Fruit fly (Drosophila melanogaster): ENCODE data around the gene Ndae1.

Gene Ndae1

DNA sequence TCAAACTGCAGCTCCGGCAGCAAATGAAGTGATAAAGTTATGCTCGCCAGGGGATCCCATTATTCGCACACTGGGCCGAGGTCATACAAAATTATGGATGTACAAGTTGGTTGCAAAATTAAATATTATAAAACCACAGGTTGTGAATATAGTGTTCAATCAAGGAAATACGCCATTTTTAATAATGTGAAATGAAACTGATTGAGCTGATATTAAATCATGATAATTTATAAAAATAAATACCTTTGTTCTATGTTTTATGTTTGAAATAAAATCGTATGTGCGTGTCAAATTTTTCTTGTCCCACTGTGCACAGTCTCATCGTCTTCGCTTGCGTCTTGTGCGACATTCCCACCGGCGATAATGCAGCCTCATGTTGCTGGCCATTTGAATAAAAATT lies 46.8 kb upstream of the Ndae1 start (continued):
- TF ChIP-seq CG10631 (GFP tag; optimal IDR thresholded peaks at IDR 0.05) (peak; percentile 59), Eip78C (GFP tag) (peak; percentile 85), CG3919 (GFP tag; optimal IDR thresholded peaks at IDR 0.05) (peak; percentile 70), CG10669 (GFP tag; optimal IDR thresholded peaks at IDR 0.05) (peak; percentile 27), Sox15 (GFP tag; optimal IDR thresholded peaks at IDR 0.05) (peak; percentile 6), CG34406 (GFP tag; optimal IDR thresholded peaks at IDR 0.05) (peak; percentile 46), Eip93F (GFP tag; optimal IDR thresholded peaks at IDR 0.05) (no peak), spab (GFP tag; optimal IDR thresholded peaks at IDR 0.05) (peak; percentile 33), Hr4 (GFP tag; optimal IDR thresholded peaks at IDR 0.05) (peak; percentile 68), fd59A (GFP tag; optimal IDR thresholded peaks at IDR 0.05) (peak; percentile 36), Sox102F (GFP tag; optimal IDR thresholded peaks at IDR 0.05) (peak; percentile 44)

DNA sequence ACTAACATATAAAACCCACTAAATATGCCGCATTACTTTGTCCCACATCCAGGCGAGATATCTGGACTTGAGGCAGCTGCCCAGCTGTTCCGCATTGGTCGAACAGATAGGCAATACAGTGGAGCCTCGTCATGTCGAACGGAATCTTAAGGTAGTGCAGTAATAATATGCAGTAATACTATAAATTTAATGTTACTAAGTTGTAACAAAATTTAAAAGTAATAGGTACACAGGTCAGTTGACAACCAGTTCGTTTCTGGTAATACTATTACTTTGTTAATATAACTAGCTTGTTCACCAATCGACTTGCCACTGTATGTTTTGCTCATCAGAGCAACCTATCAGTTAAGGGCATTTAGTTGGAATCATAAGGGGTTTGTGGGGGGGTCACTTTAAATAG lies 45.8 kb upstream of the Ndae1 start:
- TF ChIP-seq dsx (GFP tag; optimal IDR thresholded peaks at IDR 0.05; ENCODE audit: poor library complexity, severe bottlenecking) (no peak), fd59A (GFP tag; optimal IDR thresholded peaks at IDR 0.05) (no peak), CG8632 (GFP tag; optimal IDR thresholded peaks at IDR 0.05) (no peak), CG3032 (tag; optimal IDR thresholded peaks at IDR 0.05) (peak; percentile 20), CG6163 (GFP tag; IDR thresholded peaks at IDR 0.05) (0 out of 3 replicates have a peak, but pooled peaks have one; percentile 19), fkh (GFP tag; optimal IDR thresholded peaks at IDR 0.05) (no peak), spab (GFP tag; optimal IDR thresholded peaks at IDR 0.05) (peak; percentile 13), svp (GFP tag) (peak; percentile 58), Blimp-1 (GFP tag; optimal IDR thresholded peaks at IDR 0.05) (no peak), Lpt (GFP tag; optimal IDR thresholded peaks at IDR 0.05) (no peak), CG10669 (GFP tag; optimal IDR thresholded peaks at IDR 0.05) (peak; percentile 35), CG6808 (GFP tag; optimal IDR thresholded peaks at IDR 0.05) (peak; percentile 32), Eip78C (GFP tag) (peak; percentile 19), CG10631 (GFP tag; optimal IDR thresholded peaks at IDR 0.05) (peak; percentile 4), achi (GFP tag; optimal IDR thresholded peaks at IDR 0.05) (peak; percentile 1), CG11902 (GFP tag; optimal IDR thresholded peaks at IDR 0.05) (no peak), Sox102F (GFP tag; optimal IDR thresholded peaks at IDR 0.05) (peak; percentile 2), CG32006 (GFP tag; optimal IDR thresholded peaks at IDR 0.05) (no peak), Ets96B (tag; optimal IDR thresholded peaks at IDR 0.05) (peak; percentile 45), CG1621 (tag; optimal IDR thresholded peaks at IDR 0.05) (peak; percentile 9), pdm3 (GFP tag; optimal IDR thresholded peaks at IDR 0.05) (peak; percentile 2), Sox14 (GFP tag; optimal IDR thresholded peaks at IDR 0.05) (peak; percentile 20)

DNA sequence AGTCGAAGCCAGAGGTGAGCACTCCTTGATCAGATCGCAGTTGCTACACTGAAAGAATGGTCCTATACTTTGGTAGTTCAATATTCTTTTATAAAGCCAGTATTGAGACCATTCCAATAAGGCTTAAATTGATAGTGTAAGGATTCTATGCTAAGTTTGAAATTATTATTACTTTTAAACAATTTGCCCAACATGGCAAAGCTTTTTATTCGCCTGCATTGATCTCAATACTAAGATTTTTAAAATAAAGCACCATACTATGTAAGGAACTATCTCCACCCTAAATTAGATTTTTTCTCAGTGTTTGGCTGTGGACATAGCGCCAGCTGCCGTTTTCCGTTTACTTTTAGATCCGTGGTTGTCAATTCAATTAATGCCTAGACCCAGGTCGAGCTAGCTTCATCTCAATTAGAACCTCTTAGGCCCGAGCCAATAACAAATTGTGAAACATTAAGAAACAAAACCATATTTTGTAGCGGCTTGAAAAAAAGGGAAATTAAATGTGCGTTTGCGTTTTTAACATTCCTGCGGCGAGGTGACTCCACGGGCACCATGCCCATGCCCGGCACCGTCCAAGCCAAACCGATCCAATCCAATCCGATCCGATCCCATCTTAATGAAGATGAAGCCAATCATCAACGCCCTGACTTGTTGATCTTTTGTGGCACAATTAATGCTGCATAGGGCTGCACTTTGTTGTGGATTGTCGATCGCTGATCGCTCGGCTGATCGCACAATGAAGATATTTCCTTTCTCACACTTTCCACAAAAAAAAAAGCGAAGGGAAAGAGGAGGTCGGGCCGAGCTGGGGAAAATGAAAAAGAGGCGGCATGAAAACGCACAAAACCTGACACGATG lies 44.6 kb upstream of the Ndae1 start:
- TF ChIP-seq dac (GFP tag; optimal IDR thresholded peaks at IDR 0.05) (no peak), CG31627 (GFP tag; optimal IDR thresholded peaks at IDR 0.05) (no peak), CG34406 (GFP tag; optimal IDR thresholded peaks at IDR 0.05) (peak; percentile 13), Eip78C (GFP tag) (peak; percentile 80), fd59A (GFP tag; optimal IDR thresholded peaks at IDR 0.05) (peak; percentile 2), OdsH (GFP tag; optimal IDR thresholded peaks at IDR 0.05) (peak; percentile 26), lz (GFP tag; optimal IDR thresholded peaks at IDR 0.05) (peak; percentile 4), pdm3 (GFP tag; optimal IDR thresholded peaks at IDR 0.05) (no peak), Blimp-1 (GFP tag; optimal IDR thresholded peaks at IDR 0.05) (no peak), Eip93F (GFP tag; optimal IDR thresholded peaks at IDR 0.05) (no peak), CG3919 (GFP tag; optimal IDR thresholded peaks at IDR 0.05) (peak; percentile 15), net (GFP tag; optimal IDR thresholded peaks at IDR 0.05) (no peak), vri (GFP tag; optimal IDR thresholded peaks at IDR 0.05) (no peak), spab (GFP tag; optimal IDR thresholded peaks at IDR 0.05) (no peak), Ets21C (GFP tag; optimal IDR thresholded peaks at IDR 0.05) (no peak), acj6 (GFP tag; optimal IDR thresholded peaks at IDR 0.05) (peak; percentile 16), Ets96B (tag; optimal IDR thresholded peaks at IDR 0.05) (peak; percentile 6), esn (GFP tag; optimal IDR thresholded peaks at IDR 0.05) (peak; percentile 16), Hr39 (GFP tag; optimal IDR thresholded peaks at IDR 0.05) (peak; percentile 5), CG8119 (GFP tag; IDR thresholded peaks at IDR 0.05) (0 out of 3 replicates have a peak, but pooled peaks have one; percentile 18), svp (GFP tag) (peak; percentile 67), CG32006 (GFP tag; optimal IDR thresholded peaks at IDR 0.05) (no peak), Sox14 (GFP tag; optimal IDR thresholded peaks at IDR 0.05) (no peak), CG10631 (GFP tag; optimal IDR thresholded peaks at IDR 0.05) (peak; percentile 9), CG11294 (GFP tag; IDR thresholded peaks at IDR 0.05) (no peak)

Measured in whole organism, prepupa.